Worm (Caenorhabditis elegans) whole organism, L3 larva: ENCODE measurements around the gene K10C2.7.

Experiments used
- aly-2 ChIP-seq: fragments of 150-350 bp; optimal IDR thresholded peaks from 2 replicates; lab custom pipeline; 2014; ENCODE audit warnings: missing biosample characterization, missing genetic modification characterization
- ceh-16 ChIP-seq: sonication (generic microtip); optimal IDR thresholded peaks from 2 replicates; lab custom pipeline; 2017; ENCODE audit warnings: missing biosample characterization, missing genetic modification characterization
- ceh-82 ChIP-seq: fragments of 150-350 bp; optimal IDR thresholded peaks from 2 replicates; lab custom pipeline; 2014; ENCODE audit warnings: missing biosample characterization, missing genetic modification characterization
- egl-27 ChIP-seq: sonication (generic microtip); optimal IDR thresholded peaks from 4 replicates; lab custom pipeline; 2017; ENCODE audit warnings: missing biosample characterization, missing genetic modification reagents, missing genetic modification characterization
- eor-1 ChIP-seq, 2 experiments: fragments of 150-350 bp; optimal IDR thresholded peaks; 2 replicates each; lab custom pipeline; 2014 to 2018; ENCODE audit warnings: missing biosample characterization in 2 of 2, missing genetic modification characterization in 2 of 2
- nhr-11 ChIP-seq: fragments of 150-350 bp; optimal IDR thresholded peaks from 2 replicates; lab custom pipeline; 2014; ENCODE audit warnings: missing biosample characterization, missing genetic modification characterization
- nhr-12 ChIP-seq: fragments of 150-350 bp; optimal IDR thresholded peaks from 2 replicates; lab custom pipeline; 2014; ENCODE audit warnings: missing biosample characterization, missing genetic modification characterization
- nhr-23 ChIP-seq: fragments of 150-350 bp; optimal IDR thresholded peaks from 2 replicates; lab custom pipeline; 2014; ENCODE audit warnings: missing biosample characterization, missing genetic modification reagents, missing genetic modification characterization
- nhr-77 ChIP-seq: fragments of 150-350 bp; optimal IDR thresholded peaks from 2 replicates; lab custom pipeline; 2014; ENCODE audit warnings: missing biosample characterization, missing genetic modification characterization
- pqm-1 ChIP-seq: fragments of 150-350 bp; optimal IDR thresholded peaks from 2 replicates; lab custom pipeline; 2017; ENCODE audit warnings: missing biosample characterization, missing genetic modification characterization, inconsistent platforms
- skn-1 ChIP-seq: fragments of 150-350 bp; optimal IDR thresholded peaks from 2 replicates; lab custom pipeline; 2014; ENCODE audit warnings: missing biosample characterization, missing genetic modification characterization
- snpc-4 ChIP-seq: fragments of 150-350 bp; optimal IDR thresholded peaks from 2 replicates; lab custom pipeline; 2014; ENCODE audit warnings: missing biosample characterization, missing genetic modification characterization
- unc-62 ChIP-seq: fragments of 150-350 bp; sonication (generic microtip); optimal IDR thresholded peaks from 4 replicates; lab custom pipeline; 2014; ENCODE audit warnings: missing biosample characterization, missing genetic modification reagents, missing genetic modification characterization
- ztf-11 ChIP-seq: fragments of 150-350 bp; optimal IDR thresholded peaks from 2 replicates; lab custom pipeline; 2014; ENCODE audit warnings: missing biosample characterization, missing genetic modification characterization

ce11 chrX:6427147-6427546 is 16.1 kb downstream of the K10C2.7 start:
- TF ChIP-seq skn-1 (tag; lab: Kevin White, UChicago) = peak; percentile 36
- no peak for TF ChIP-seq nhr-11 (tag; lab: Kevin White, UChicago)
- no peak for TF ChIP-seq unc-62 (GFP tag; lab: Kevin White, UChicago)
- no peak for TF ChIP-seq ztf-11 (tag; lab: Kevin White, UChicago)
- no peak for TF ChIP-seq ceh-82 (tag; lab: Kevin White, UChicago)
- no peak for TF ChIP-seq eor-1 (tag; optimal IDR thresholded peaks at IDR 0.05; lab: Kevin White, UChicago)
- TF ChIP-seq ceh-16 (tag; lab: Kevin White, UChicago) = no peak
- peak; percentile 97 for TF ChIP-seq pqm-1 (tag; lab: Kevin White, UChicago)
- TF ChIP-seq aly-2 (tag; lab: Kevin White, UChicago) = no peak
- TF ChIP-seq nhr-12 (tag; lab: Kevin White, UChicago) = no peak
- no peak for TF ChIP-seq nhr-77 (tag; lab: Kevin White, UChicago)
- no peak for TF ChIP-seq egl-27 (tag; lab: Kevin White, UChicago)
- TF ChIP-seq nhr-23 = no peak
- TF ChIP-seq snpc-4 (tag; lab: Kevin White, UChicago) = no peak
